Worm (Caenorhabditis elegans) whole organism, mixed stage, embryonic: ENCODE data around the gene tra-2.

Source experiments
- blmp-1 ChIP-seq: fragments of 150-350 bp; optimal IDR thresholded peaks from 2 replicates; lab custom pipeline; 2014; ENCODE audit warnings: missing biosample characterization, missing genetic modification characterization
- lin-13 ChIP-seq: fragments of 150-350 bp; optimal IDR thresholded peaks from 2 replicates; lab custom pipeline; 2014; ENCODE audit warnings: missing biosample characterization, missing genetic modification characterization
- lsy-2 ChIP-seq: fragments of 150-350 bp; optimal IDR thresholded peaks from 2 replicates; lab custom pipeline; 2014; ENCODE audit warnings: missing biosample characterization, missing genetic modification characterization
- nhr-12 ChIP-seq: fragments of 150-350 bp; optimal IDR thresholded peaks from 2 replicates; lab custom pipeline; 2014; ENCODE audit warnings: missing biosample characterization, missing genetic modification characterization
- nhr-28 ChIP-seq: fragments of 150-350 bp; optimal IDR thresholded peaks from 2 replicates; lab custom pipeline; 2014; ENCODE audit warnings: missing biosample characterization, missing genetic modification characterization
- sptf-1 ChIP-seq: sonication (generic microtip); optimal IDR thresholded peaks from 2 replicates; lab custom pipeline; 2017; ENCODE audit warnings: mild to moderate bottlenecking, missing genetic modification characterization, moderate library complexity, missing compliant biosample characterization
- zip-8 ChIP-seq: fragments of 150-350 bp; optimal IDR thresholded peaks from 2 replicates; lab custom pipeline; 2014; ENCODE audit warnings: missing biosample characterization, missing genetic modification characterization

- TF ChIP-seq lin-13, result no peak
- TF ChIP-seq nhr-28 (tag; lab: Kevin White, UChicago), result no peak
- TF ChIP-seq zip-8, result no peak
- TF ChIP-seq lsy-2 (tag; lab: Kevin White, UChicago), result no peak
- no peak for TF ChIP-seq sptf-1 (tag; lab: Kevin White, UChicago)
- no peak for TF ChIP-seq nhr-12 (tag; lab: Kevin White, UChicago)
- no peak for TF ChIP-seq blmp-1 (tag; lab: Kevin White, UChicago)
Measured at ce11 chrII:7002956-7003357, 37.5 kb upstream of the tra-2 start.
